Fruit fly (Drosophila melanogaster): ENCODE results near the gene CG10510.

The CG10510 gene

dm6 chr3L:21252525-21252924, 42.6 kb upstream of the CG10510 start:
- TF ChIP-seq Mnt (GFP tag; optimal IDR thresholded peaks at IDR 0.05) (no peak), CG7101 (tag; optimal IDR thresholded peaks at IDR 0.05) (no peak), ovo (GFP tag; optimal IDR thresholded peaks at IDR 0.05) (no peak), Crg-1 (GFP tag; optimal IDR thresholded peaks at IDR 0.05) (no peak)

DNA sequence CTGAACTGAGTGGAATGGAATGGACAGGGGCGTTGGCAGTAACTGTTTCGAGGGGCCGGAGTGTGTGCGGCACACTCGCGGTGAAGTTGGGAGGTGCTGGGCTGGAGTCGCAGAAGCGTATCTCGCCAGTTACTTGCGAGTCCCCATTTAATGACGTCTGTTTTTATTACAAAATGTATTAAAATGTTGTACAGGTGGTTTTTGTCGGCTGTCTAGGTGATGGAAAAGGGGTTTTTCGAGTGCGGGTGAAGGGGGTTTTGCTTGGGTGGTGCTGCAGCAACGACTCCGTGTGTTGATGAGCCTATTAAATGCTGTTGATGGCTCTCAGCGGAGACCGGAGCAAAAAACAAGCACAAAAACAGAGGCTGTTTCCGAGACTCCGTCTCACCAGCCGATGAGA, 41.5 kb upstream of the CG10510 start:
- TF ChIP-seq toe (GFP tag; optimal IDR thresholded peaks at IDR 0.05) (no peak), tj (GFP tag; optimal IDR thresholded peaks at IDR 0.05) (no peak), CG14711 (tag; optimal IDR thresholded peaks at IDR 0.05) (no peak), Hr96 (GFP tag; optimal IDR thresholded peaks at IDR 0.05) (no peak), Crg-1 (GFP tag; optimal IDR thresholded peaks at IDR 0.05) (no peak), CG1620 (GFP tag; optimal IDR thresholded peaks at IDR 0.05) (no peak), cnc (optimal IDR thresholded peaks at IDR 0.05) (no peak), cic (GFP tag; optimal IDR thresholded peaks at IDR 0.05) (no peak), kay (GFP tag; ENCODE audit: borderline replicate concordance) (no peak), CG33017 (tag; optimal IDR thresholded peaks at IDR 0.05) (no peak), CG11617 (GFP tag; optimal IDR thresholded peaks at IDR 0.05) (no peak), CG12768 (GFP tag; optimal IDR thresholded peaks at IDR 0.05) (no peak), pad (GFP tag; optimal IDR thresholded peaks at IDR 0.05) (no peak), CG5204 (GFP tag; optimal IDR thresholded peaks at IDR 0.05) (no peak), CG7101 (tag; optimal IDR thresholded peaks at IDR 0.05) (no peak), Clk (GFP tag; optimal IDR thresholded peaks at IDR 0.05) (no peak), bab1 (GFP tag; optimal IDR thresholded peaks at IDR 0.05) (no peak)

DNA sequence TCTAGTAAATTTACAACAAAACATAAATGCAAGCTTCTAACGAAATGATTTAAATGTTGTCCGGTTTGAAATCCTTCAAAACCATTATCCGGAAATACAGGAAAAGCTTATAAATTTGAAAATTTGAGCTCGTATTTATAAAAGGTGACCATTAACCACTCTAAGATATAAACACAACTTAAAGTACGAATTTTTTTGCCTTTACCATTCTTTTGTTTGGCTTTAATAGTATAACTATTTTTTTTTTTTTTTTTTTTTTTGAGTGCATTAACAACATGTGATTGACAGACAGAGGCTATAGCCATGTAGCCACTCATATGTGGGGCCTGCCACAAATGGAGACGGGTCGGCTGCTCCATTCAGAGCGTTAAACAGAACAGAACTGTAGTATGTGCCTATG, 33.5 kb upstream of the CG10510 start:
- TF ChIP-seq toe (GFP tag; optimal IDR thresholded peaks at IDR 0.05) (no peak), Hr96 (GFP tag; optimal IDR thresholded peaks at IDR 0.05) (no peak), CG1620 (GFP tag; optimal IDR thresholded peaks at IDR 0.05) (no peak)

DNA sequence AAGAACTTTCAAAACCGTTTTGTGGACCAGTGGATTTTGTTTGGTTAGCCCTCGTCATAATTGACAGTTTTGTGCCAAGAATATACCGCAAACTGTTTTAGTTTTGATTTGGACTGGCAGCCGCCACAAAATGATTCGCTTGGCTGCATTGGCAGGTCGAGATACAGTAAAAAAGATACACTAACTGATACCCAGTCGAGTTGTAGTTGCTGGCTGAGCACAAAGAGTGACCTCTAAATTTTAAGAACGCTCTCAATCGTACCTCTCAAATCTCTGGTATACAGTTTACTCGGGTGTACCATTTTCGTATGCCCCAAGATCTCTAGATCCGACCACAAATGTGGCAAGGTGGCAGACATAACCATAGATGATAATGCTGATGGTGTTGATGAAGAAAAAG, 33.1 kb upstream of the CG10510 start:
- TF ChIP-seq CG1620 (GFP tag; optimal IDR thresholded peaks at IDR 0.05) (no peak), tj (GFP tag; optimal IDR thresholded peaks at IDR 0.05) (no peak), CG5204 (GFP tag; optimal IDR thresholded peaks at IDR 0.05) (no peak), CG7045 (GFP tag; optimal IDR thresholded peaks at IDR 0.05) (no peak), ovo (GFP tag; optimal IDR thresholded peaks at IDR 0.05) (no peak), bab1 (GFP tag; optimal IDR thresholded peaks at IDR 0.05) (no peak), pad (GFP tag; optimal IDR thresholded peaks at IDR 0.05) (no peak), CG11617 (GFP tag; optimal IDR thresholded peaks at IDR 0.05) (no peak), Crg-1 (GFP tag; optimal IDR thresholded peaks at IDR 0.05) (no peak), Hr96 (GFP tag; optimal IDR thresholded peaks at IDR 0.05) (no peak), kay (GFP tag; ENCODE audit: borderline replicate concordance) (no peak), cnc (optimal IDR thresholded peaks at IDR 0.05) (no peak), CG14711 (tag; optimal IDR thresholded peaks at IDR 0.05) (no peak), cic (GFP tag; optimal IDR thresholded peaks at IDR 0.05) (no peak)

DNA sequence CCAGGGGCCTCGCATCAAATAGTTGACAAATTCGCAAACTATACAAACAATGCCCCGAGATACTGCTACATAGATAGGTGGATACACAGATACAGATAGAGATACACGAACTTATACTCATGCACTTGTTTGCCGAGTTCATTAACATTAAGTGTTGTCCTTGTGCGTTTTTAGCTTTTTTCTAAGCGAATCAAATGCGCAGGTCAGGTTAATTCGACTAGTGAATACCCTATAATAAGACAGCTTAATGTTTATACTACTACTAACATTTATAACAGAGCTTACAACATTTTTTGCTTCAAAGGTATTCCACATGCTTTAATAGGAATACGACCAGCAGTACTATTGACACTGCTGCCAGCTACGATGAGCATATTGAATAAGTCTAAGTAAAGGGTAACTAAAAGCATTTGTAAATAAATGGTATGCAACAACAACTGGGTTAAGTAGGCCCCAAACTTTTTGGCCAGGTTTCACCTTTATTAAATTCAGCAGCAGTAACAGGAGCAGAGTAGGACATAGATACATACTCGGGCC, 31.6 kb upstream of the CG10510 start:
- TF ChIP-seq Clk (GFP tag; optimal IDR thresholded peaks at IDR 0.05) (no peak), kay (GFP tag; ENCODE audit: borderline replicate concordance) (peak; percentile 40)

- no peak for TF ChIP-seq Mnt (GFP tag; optimal IDR thresholded peaks at IDR 0.05)
These were observed 30.2 kb upstream of the CG10510 start for dm6 chr3L:21239999-21240509.

DNA sequence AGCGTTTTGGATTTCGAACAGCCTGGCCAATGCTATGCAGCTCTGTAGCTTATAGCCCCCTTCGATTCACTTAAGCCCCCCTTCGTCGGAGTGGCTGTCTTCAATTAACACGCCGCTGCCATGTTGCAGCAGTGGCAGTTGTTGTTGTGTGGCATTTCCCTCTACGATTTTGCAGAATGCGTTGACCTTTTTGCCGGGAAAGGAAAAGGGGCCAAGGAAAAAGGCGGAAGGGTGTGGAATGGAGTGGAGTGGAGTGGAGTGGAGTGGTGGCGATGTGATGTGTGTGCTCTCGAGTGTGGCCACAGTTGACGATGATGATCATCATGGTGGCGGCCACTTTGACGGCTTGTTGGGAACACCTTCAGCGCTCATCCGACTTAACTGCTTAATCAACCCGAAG, 28.5 kb upstream of the CG10510 start:
- TF ChIP-seq Crg-1 (GFP tag; optimal IDR thresholded peaks at IDR 0.05) (no peak), ovo (GFP tag; optimal IDR thresholded peaks at IDR 0.05) (no peak), toe (GFP tag; optimal IDR thresholded peaks at IDR 0.05) (no peak), CG7045 (GFP tag; optimal IDR thresholded peaks at IDR 0.05) (no peak), CG14711 (tag; optimal IDR thresholded peaks at IDR 0.05) (no peak), CG5204 (GFP tag; optimal IDR thresholded peaks at IDR 0.05) (no peak), pad (GFP tag; optimal IDR thresholded peaks at IDR 0.05) (no peak), CG7101 (tag; optimal IDR thresholded peaks at IDR 0.05) (no peak), CG1620 (GFP tag; optimal IDR thresholded peaks at IDR 0.05) (no peak), Clk (GFP tag; optimal IDR thresholded peaks at IDR 0.05) (no peak), CG11617 (GFP tag; optimal IDR thresholded peaks at IDR 0.05) (no peak), kay (GFP tag; ENCODE audit: borderline replicate concordance) (no peak), cic (GFP tag; optimal IDR thresholded peaks at IDR 0.05) (no peak), tj (GFP tag; optimal IDR thresholded peaks at IDR 0.05) (no peak)

dm6 chr3L:21236959-21237551, 27.2 kb upstream of the CG10510 start:
- TF ChIP-seq CG5204 (GFP tag; optimal IDR thresholded peaks at IDR 0.05): no peak
- no peak for TF ChIP-seq Hr96 (GFP tag; optimal IDR thresholded peaks at IDR 0.05)
- no peak for TF ChIP-seq kay (GFP tag; ENCODE audit: borderline replicate concordance)
- TF ChIP-seq toe (GFP tag; optimal IDR thresholded peaks at IDR 0.05): no peak
- TF ChIP-seq tj (GFP tag; optimal IDR thresholded peaks at IDR 0.05): no peak
- TF ChIP-seq CG11617 (GFP tag; optimal IDR thresholded peaks at IDR 0.05): no peak
- TF ChIP-seq bab1 (GFP tag; optimal IDR thresholded peaks at IDR 0.05): no peak
- TF ChIP-seq pad (GFP tag; optimal IDR thresholded peaks at IDR 0.05): no peak
- no peak for TF ChIP-seq CG12768 (GFP tag; optimal IDR thresholded peaks at IDR 0.05)
- no peak for TF ChIP-seq CG14711 (tag; optimal IDR thresholded peaks at IDR 0.05)
- TF ChIP-seq cnc (optimal IDR thresholded peaks at IDR 0.05): no peak
- TF ChIP-seq Mnt (GFP tag; optimal IDR thresholded peaks at IDR 0.05): no peak
- no peak for TF ChIP-seq CG7101 (tag; optimal IDR thresholded peaks at IDR 0.05)
